Worm (Caenorhabditis elegans): ENCODE results near the gene F10D2.10.

Gene F10D2.10

ce11 chrV:7194818-7195217 is 38.8 kb upstream of the F10D2.10 start:
- TF ChIP-seq ets-7 (tag; optimal IDR thresholded peaks at IDR 0.05) (no peak), sea-1 (GFP tag; conservative IDR thresholded peaks at IDR 0.05) (no peak), scrt-1 (GFP tag; IDR thresholded peaks at IDR 0.05) (no peak), F13C5.2 (tag; optimal IDR thresholded peaks at IDR 0.05) (no peak), hmbx-1 (tag; optimal IDR thresholded peaks at IDR 0.05) (no peak), flt-1 (GFP tag; IDR thresholded peaks at IDR 0.05) (no peak), hnd-1 (tag; optimal IDR thresholded peaks at IDR 0.05) (no peak), tbx-37 (GFP tag; conservative IDR thresholded peaks at IDR 0.05) (no peak), tra-4 (tag; optimal IDR thresholded peaks at IDR 0.05) (no peak), B0310.2 (tag; optimal IDR thresholded peaks at IDR 0.05) (no peak), aly-1 (tag; optimal IDR thresholded peaks at IDR 0.05) (no peak), ama-1 (optimal IDR thresholded peaks at IDR 0.05) (no peak), hmg-4 (GFP tag; optimal IDR thresholded peaks at IDR 0.05) (no peak), tbx-11 (GFP tag; IDR thresholded peaks at IDR 0.05) (no peak), pes-1 (GFP tag; IDR thresholded peaks at IDR 0.05) (no peak), ceh-36 (tag; optimal IDR thresholded peaks at IDR 0.05) (no peak), ceh-13 (GFP tag; optimal IDR thresholded peaks at IDR 0.05) (no peak)

- TF ChIP-seq ceh-13 (GFP tag; optimal IDR thresholded peaks at IDR 0.05) = no peak
- TF ChIP-seq tbx-11 (GFP tag; IDR thresholded peaks at IDR 0.05) = no peak
- no peak for TF ChIP-seq B0310.2 (tag; optimal IDR thresholded peaks at IDR 0.05)
- no peak for TF ChIP-seq aly-1 (tag; optimal IDR thresholded peaks at IDR 0.05)
- TF ChIP-seq pes-1 (GFP tag; IDR thresholded peaks at IDR 0.05) = no peak
- no peak for TF ChIP-seq scrt-1 (GFP tag; IDR thresholded peaks at IDR 0.05)
- no peak for TF ChIP-seq ceh-36 (tag; optimal IDR thresholded peaks at IDR 0.05)
- TF ChIP-seq hmg-4 (GFP tag; optimal IDR thresholded peaks at IDR 0.05) = no peak
- TF ChIP-seq hmbx-1 (tag; optimal IDR thresholded peaks at IDR 0.05) = no peak
- TF ChIP-seq tbx-37 (GFP tag; conservative IDR thresholded peaks at IDR 0.05) = no peak
- no peak for TF ChIP-seq flt-1 (GFP tag; IDR thresholded peaks at IDR 0.05)
- no peak for TF ChIP-seq hnd-1 (tag; optimal IDR thresholded peaks at IDR 0.05)
- no peak for TF ChIP-seq ets-7 (tag; optimal IDR thresholded peaks at IDR 0.05)
- no peak for TF ChIP-seq tra-4 (tag; optimal IDR thresholded peaks at IDR 0.05)
- TF ChIP-seq F13C5.2 (tag; optimal IDR thresholded peaks at IDR 0.05) = no peak
- TF ChIP-seq sea-1 (GFP tag; conservative IDR thresholded peaks at IDR 0.05) = no peak
Observed at ce11 chrV:7193562-7193961, 37.6 kb upstream of the F10D2.10 start, which contains the start of gene F09G2.8. TSS of gene F09G2.8 (minus strand) at chrV:7193662.

ce11 chrV:7187295-7187694 is 31.3 kb upstream of the F10D2.10 start:
- TF ChIP-seq aly-1 (tag; optimal IDR thresholded peaks at IDR 0.05) (no peak), hnd-1 (tag; optimal IDR thresholded peaks at IDR 0.05) (no peak), F13C5.2 (tag; optimal IDR thresholded peaks at IDR 0.05) (no peak), hmg-4 (GFP tag; optimal IDR thresholded peaks at IDR 0.05) (no peak), ceh-13 (GFP tag; optimal IDR thresholded peaks at IDR 0.05) (no peak), sea-1 (GFP tag; conservative IDR thresholded peaks at IDR 0.05) (no peak), tbx-37 (GFP tag; conservative IDR thresholded peaks at IDR 0.05) (no peak), hmbx-1 (tag; optimal IDR thresholded peaks at IDR 0.05) (no peak), flt-1 (GFP tag; IDR thresholded peaks at IDR 0.05) (no peak), scrt-1 (GFP tag; IDR thresholded peaks at IDR 0.05) (no peak), pes-1 (GFP tag; IDR thresholded peaks at IDR 0.05) (no peak), ceh-36 (tag; optimal IDR thresholded peaks at IDR 0.05) (no peak), ets-7 (tag; optimal IDR thresholded peaks at IDR 0.05) (no peak), tbx-11 (GFP tag; IDR thresholded peaks at IDR 0.05) (no peak), B0310.2 (tag; optimal IDR thresholded peaks at IDR 0.05) (no peak), ama-1 (optimal IDR thresholded peaks at IDR 0.05) (no peak), tra-4 (tag; optimal IDR thresholded peaks at IDR 0.05) (no peak)

ce11 chrV:7186599-7186998 is 30.6 kb upstream of the F10D2.10 start:
- no peak for TF ChIP-seq sea-1 (GFP tag; conservative IDR thresholded peaks at IDR 0.05)
- TF ChIP-seq tbx-11 (GFP tag; IDR thresholded peaks at IDR 0.05) = no peak
- TF ChIP-seq tra-4 (tag; optimal IDR thresholded peaks at IDR 0.05) = no peak
- no peak for TF ChIP-seq scrt-1 (GFP tag; IDR thresholded peaks at IDR 0.05)
- no peak for TF ChIP-seq hmbx-1 (tag; optimal IDR thresholded peaks at IDR 0.05)
- no peak for TF ChIP-seq ceh-36 (tag; optimal IDR thresholded peaks at IDR 0.05)
- TF ChIP-seq hnd-1 (tag; optimal IDR thresholded peaks at IDR 0.05) = no peak
- no peak for TF ChIP-seq ets-7 (tag; optimal IDR thresholded peaks at IDR 0.05)
- no peak for TF ChIP-seq pes-1 (GFP tag; IDR thresholded peaks at IDR 0.05)
- no peak for TF ChIP-seq ceh-13 (GFP tag; optimal IDR thresholded peaks at IDR 0.05)
- no peak for TF ChIP-seq tbx-37 (GFP tag; conservative IDR thresholded peaks at IDR 0.05)
- TF ChIP-seq ama-1 (optimal IDR thresholded peaks at IDR 0.05) = no peak
- TF ChIP-seq aly-1 (tag; optimal IDR thresholded peaks at IDR 0.05) = no peak
- TF ChIP-seq flt-1 (GFP tag; IDR thresholded peaks at IDR 0.05) = no peak
- TF ChIP-seq B0310.2 (tag; optimal IDR thresholded peaks at IDR 0.05) = no peak
- TF ChIP-seq hmg-4 (GFP tag; optimal IDR thresholded peaks at IDR 0.05) = no peak
- no peak for TF ChIP-seq F13C5.2 (tag; optimal IDR thresholded peaks at IDR 0.05)

- TF ChIP-seq sea-1 (GFP tag; conservative IDR thresholded peaks at IDR 0.05) (no peak), tbx-11 (GFP tag; IDR thresholded peaks at IDR 0.05) (no peak), B0310.2 (tag; optimal IDR thresholded peaks at IDR 0.05) (no peak), tra-4 (tag; optimal IDR thresholded peaks at IDR 0.05) (no peak), tbx-37 (GFP tag; conservative IDR thresholded peaks at IDR 0.05) (no peak), ets-7 (tag; optimal IDR thresholded peaks at IDR 0.05) (no peak), hmbx-1 (tag; optimal IDR thresholded peaks at IDR 0.05) (no peak), F13C5.2 (tag; optimal IDR thresholded peaks at IDR 0.05) (no peak), ama-1 (optimal IDR thresholded peaks at IDR 0.05) (no peak), scrt-1 (GFP tag; IDR thresholded peaks at IDR 0.05) (no peak), hnd-1 (tag; optimal IDR thresholded peaks at IDR 0.05) (no peak), ceh-13 (GFP tag; optimal IDR thresholded peaks at IDR 0.05) (no peak), ceh-36 (tag; optimal IDR thresholded peaks at IDR 0.05) (no peak), aly-1 (tag; optimal IDR thresholded peaks at IDR 0.05) (no peak)
Observed at ce11 chrV:7184549-7184948, 28.6 kb upstream of the F10D2.10 start, which contains the start of gene pitr-5. TSS of gene pitr-5 (plus strand) at chrV:7184849.

- no peak for TF ChIP-seq aly-1 (tag; optimal IDR thresholded peaks at IDR 0.05)
- no peak for TF ChIP-seq hmg-4 (GFP tag; optimal IDR thresholded peaks at IDR 0.05)
- TF ChIP-seq flt-1 (GFP tag; IDR thresholded peaks at IDR 0.05) = no peak
- TF ChIP-seq tbx-11 (GFP tag; IDR thresholded peaks at IDR 0.05) = no peak
- no peak for TF ChIP-seq ets-7 (tag; optimal IDR thresholded peaks at IDR 0.05)
- no peak for TF ChIP-seq hmbx-1 (tag; optimal IDR thresholded peaks at IDR 0.05)
- TF ChIP-seq ama-1 (optimal IDR thresholded peaks at IDR 0.05) = no peak
- TF ChIP-seq ceh-36 (tag; optimal IDR thresholded peaks at IDR 0.05) = no peak
- no peak for TF ChIP-seq B0310.2 (tag; optimal IDR thresholded peaks at IDR 0.05)
- no peak for TF ChIP-seq F13C5.2 (tag; optimal IDR thresholded peaks at IDR 0.05)
- TF ChIP-seq tra-4 (tag; optimal IDR thresholded peaks at IDR 0.05) = no peak
- no peak for TF ChIP-seq sea-1 (GFP tag; conservative IDR thresholded peaks at IDR 0.05)
- no peak for TF ChIP-seq tbx-37 (GFP tag; conservative IDR thresholded peaks at IDR 0.05)
Observed at ce11 chrV:7178843-7179242, 22.9 kb upstream of the F10D2.10 start, which contains the start of gene cpsf-2. TSS of gene cpsf-2 (plus strand) at chrV:7179172.

All from whole organism, early embryonic.